Fruit fly (Drosophila melanogaster) whole organism, prepupa: ENCODE results near the gene CG11596.

Experiments
- Blimp-1 ChIP-seq: fragments of 200-800 bp; sonication (Bioruptor generic); optimal IDR thresholded peaks from 3 replicates; lab custom pipeline; 2017; ENCODE audit warnings: missing biosample characterization, missing genetic modification characterization, mild to moderate bottlenecking, moderate library complexity, missing genetic modification reagents
- CG10631 ChIP-seq: fragments of 200-800 bp; sonication (Bioruptor generic); optimal IDR thresholded peaks from 2 replicates; lab custom pipeline; 2016; ENCODE audit warnings: missing biosample characterization, missing genetic modification characterization
- CG10669 ChIP-seq: fragments of 200-800 bp; sonication (Bioruptor generic); optimal IDR thresholded peaks from 3 replicates; lab custom pipeline; 2018; ENCODE audit warnings: missing biosample characterization, mild to moderate bottlenecking, missing genetic modification characterization, moderate library complexity
- CG11294 ChIP-seq: fragments of 200-800 bp; sonication (Bioruptor generic); IDR thresholded peaks from 2 replicates; pipeline ENCODE4 v1.3.6; 2022; ENCODE audit warnings: missing biosample characterization, missing genetic modification characterization
- CG11762 ChIP-seq: fragments of 200-800 bp; sonication (Bioruptor generic); optimal IDR thresholded peaks from 3 replicates; lab custom pipeline; 2016; ENCODE audit warnings: missing biosample characterization, missing genetic modification characterization; ENCODE audit not compliant: insufficient read depth
- CG11902 ChIP-seq: fragments of 200-800 bp; sonication (Bioruptor generic); optimal IDR thresholded peaks from 3 replicates; lab custom pipeline; 2016; ENCODE audit warnings: missing biosample characterization, missing genetic modification characterization
- CG15336 ChIP-seq: fragments of 200-800 bp; sonication (Bioruptor generic); IDR thresholded peaks from 2 replicates; pipeline ENCODE4 v1.3.6; 2022; ENCODE audit warnings: missing biosample characterization, missing genetic modification characterization
- CG1621 ChIP-seq: fragments of 200-800 bp; sonication (Bioruptor generic); optimal IDR thresholded peaks from 3 replicates; lab custom pipeline; 2018; ENCODE audit warnings: missing biosample characterization, mild to moderate bottlenecking, missing genetic modification characterization
- CG16779 ChIP-seq: fragments of 200-800 bp; sonication (Bioruptor generic); optimal IDR thresholded peaks from 3 replicates; lab custom pipeline; 2017; ENCODE audit warnings: missing biosample characterization, mild to moderate bottlenecking, missing genetic modification characterization
- CG3032 ChIP-seq: fragments of 200-800 bp; optimal IDR thresholded peaks from 2 replicates; lab custom pipeline; 2019; ENCODE audit warnings: missing biosample characterization, mild to moderate bottlenecking, missing genetic modification characterization, moderate library complexity
- CG32006 ChIP-seq: fragments of 200-800 bp; sonication (Bioruptor generic); optimal IDR thresholded peaks from 3 replicates; lab custom pipeline; 2017; ENCODE audit warnings: missing biosample characterization, mild to moderate bottlenecking, missing genetic modification characterization
- CG34406 ChIP-seq: fragments of 200-800 bp; sonication (Bioruptor generic); optimal IDR thresholded peaks from 3 replicates; lab custom pipeline; 2016; ENCODE audit warnings: missing biosample characterization, missing genetic modification characterization
- CG3919 ChIP-seq: fragments of 200-800 bp; sonication (Bioruptor generic); optimal IDR thresholded peaks from 3 replicates; lab custom pipeline; 2016; ENCODE audit warnings: missing biosample characterization, missing genetic modification characterization
- CG4318 ChIP-seq: fragments of 200-800 bp; sonication (Bioruptor generic); optimal IDR thresholded peaks from 3 replicates; lab custom pipeline; 2017; ENCODE audit warnings: missing biosample characterization, mild to moderate bottlenecking, missing genetic modification characterization
- CG6163 ChIP-seq: fragments of 200-800 bp; sonication (Bioruptor generic); IDR thresholded peaks from 3 replicates; pipeline ENCODE4 v1.3.6; 2022; ENCODE audit warnings: missing biosample characterization, missing genetic modification characterization
- CG6792 ChIP-seq: fragments of 200-800 bp; sonication (Bioruptor generic); optimal IDR thresholded peaks from 3 replicates; lab custom pipeline; 2016; ENCODE audit warnings: missing biosample characterization, missing genetic modification characterization
- CG6808 ChIP-seq: fragments of 200-800 bp; sonication (Bioruptor generic); optimal IDR thresholded peaks from 3 replicates; lab custom pipeline; 2017; ENCODE audit warnings: missing biosample characterization, missing genetic modification characterization, mild to moderate bottlenecking, moderate library complexity, missing genetic modification reagents
- CG6854 ChIP-seq: fragments of 200-800 bp; sonication (Bioruptor generic); optimal IDR thresholded peaks from 2 replicates; lab custom pipeline; 2017; ENCODE audit warnings: missing biosample characterization, mild to moderate bottlenecking, missing genetic modification characterization
- CG8319 ChIP-seq: fragments of 200-800 bp; sonication (Bioruptor generic); optimal IDR thresholded peaks from 3 replicates; lab custom pipeline; 2016; ENCODE audit warnings: missing biosample characterization, missing genetic modification characterization
- CG8632 ChIP-seq: fragments of 200-800 bp; sonication (Bioruptor generic); optimal IDR thresholded peaks from 3 replicates; lab custom pipeline; 2016; ENCODE audit warnings: missing biosample characterization, missing genetic modification characterization
- CG9139 ChIP-seq: fragments of 200-800 bp; sonication (Bioruptor generic); optimal IDR thresholded peaks from 3 replicates; lab custom pipeline; 2017; ENCODE audit warnings: missing biosample characterization, mild to moderate bottlenecking, missing genetic modification characterization
- Eip75B ChIP-seq: fragments of 200-800 bp; sonication (Bioruptor generic); optimal IDR thresholded peaks from 3 replicates; lab custom pipeline; 2016; ENCODE audit warnings: missing biosample characterization, missing genetic modification characterization
- Eip78C ChIP-seq: fragments of 200-800 bp; sonication (Bioruptor generic); peaks from one replicate; lab custom pipeline; 2016; ENCODE audit warnings: missing biosample characterization, missing genetic modification characterization
- Eip93F ChIP-seq: fragments of 200-800 bp; sonication (Bioruptor generic); optimal IDR thresholded peaks from 2 replicates; lab custom pipeline; 2016; ENCODE audit warnings: missing biosample characterization, mild to moderate bottlenecking, missing genetic modification characterization
- Gug ChIP-seq: fragments of 200-800 bp; sonication (Bioruptor generic); IDR thresholded peaks from 2 replicates; pipeline ENCODE4 v1.3.6; 2022; ENCODE audit warnings: missing biosample characterization, missing genetic modification characterization
- Hr38 ChIP-seq: sonication (Bioruptor generic); optimal IDR thresholded peaks from 2 replicates; lab custom pipeline; 2016; ENCODE audit warnings: missing biosample characterization, missing genetic modification characterization
- Hr39 ChIP-seq: fragments of 200-800 bp; sonication (Bioruptor generic); optimal IDR thresholded peaks from 2 replicates; lab custom pipeline; 2016; ENCODE audit warnings: missing biosample characterization, missing genetic modification characterization
- Hr4 ChIP-seq: fragments of 200-800 bp; sonication (Bioruptor generic); optimal IDR thresholded peaks from 3 replicates; lab custom pipeline; 2016; ENCODE audit warnings: missing biosample characterization, missing genetic modification characterization
- Lpt ChIP-seq: fragments of 200-800 bp; sonication (Bioruptor generic); optimal IDR thresholded peaks from 3 replicates; lab custom pipeline; 2016; ENCODE audit warnings: missing biosample characterization, missing genetic modification characterization
- OdsH ChIP-seq: fragments of 200-800 bp; sonication (Bioruptor generic); optimal IDR thresholded peaks from 3 replicates; lab custom pipeline; 2016; ENCODE audit warnings: missing biosample characterization, missing genetic modification characterization
- Smox ChIP-seq: fragments of 200-800 bp; sonication (Bioruptor generic); optimal IDR thresholded peaks from 3 replicates; lab custom pipeline; 2016; ENCODE audit warnings: missing biosample characterization, missing genetic modification characterization
- Sox14 ChIP-seq: fragments of 200-800 bp; sonication (Bioruptor generic); optimal IDR thresholded peaks from 3 replicates; lab custom pipeline; 2016; ENCODE audit warnings: missing biosample characterization, missing genetic modification characterization
- Sox15 ChIP-seq: fragments of 200-800 bp; sonication (Bioruptor generic); optimal IDR thresholded peaks from 3 replicates; lab custom pipeline; 2016; ENCODE audit warnings: missing biosample characterization, missing genetic modification characterization
- achi ChIP-seq: fragments of 200-800 bp; sonication (Bioruptor generic); optimal IDR thresholded peaks from 3 replicates; lab custom pipeline; 2016; ENCODE audit warnings: missing biosample characterization, missing genetic modification characterization
- acj6 ChIP-seq: fragments of 200-800 bp; sonication (Bioruptor generic); optimal IDR thresholded peaks from 3 replicates; lab custom pipeline; 2016; ENCODE audit warnings: missing biosample characterization, missing genetic modification characterization
- dac ChIP-seq: fragments of 200-800 bp; sonication (Bioruptor generic); optimal IDR thresholded peaks from 2 replicates; lab custom pipeline; 2017; ENCODE audit warnings: missing biosample characterization, mild to moderate bottlenecking, missing genetic modification characterization
- dsx ChIP-seq: fragments of 200-800 bp; optimal IDR thresholded peaks from 3 replicates; lab custom pipeline; 2019; ENCODE audit warnings: missing biosample characterization, mild to moderate bottlenecking, missing genetic modification characterization, moderate library complexity; ENCODE audit not compliant: poor library complexity, severe bottlenecking
- eg ChIP-seq: fragments of 200-800 bp; sonication (Bioruptor generic); IDR thresholded peaks from 3 replicates; pipeline ENCODE4 v1.3.6; 2022; ENCODE audit warnings: missing biosample characterization, missing genetic modification characterization
- esn ChIP-seq: fragments of 200-800 bp; sonication (Bioruptor generic); optimal IDR thresholded peaks from 2 replicates; lab custom pipeline; 2016; ENCODE audit warnings: missing biosample characterization, mild to moderate bottlenecking, missing genetic modification characterization, moderate library complexity
- fd59A ChIP-seq: fragments of 200-800 bp; sonication (Bioruptor generic); optimal IDR thresholded peaks from 2 replicates; lab custom pipeline; 2017; ENCODE audit warnings: missing biosample characterization, mild to moderate bottlenecking, missing genetic modification characterization, missing genetic modification reagents
- fd85E ChIP-seq: fragments of 200-800 bp; sonication (Bioruptor generic); optimal IDR thresholded peaks from 3 replicates; lab custom pipeline; 2016; ENCODE audit warnings: missing biosample characterization, missing genetic modification characterization
- fkh ChIP-seq: fragments of 200-800 bp; sonication (Bioruptor generic); optimal IDR thresholded peaks from 3 replicates; lab custom pipeline; 2017; ENCODE audit warnings: missing biosample characterization, mild to moderate bottlenecking, missing genetic modification characterization, moderate library complexity
- lz ChIP-seq: fragments of 200-800 bp; sonication (Bioruptor generic); optimal IDR thresholded peaks from 3 replicates; lab custom pipeline; 2016; ENCODE audit warnings: missing biosample characterization, missing genetic modification characterization
- salr ChIP-seq, 2 experiments: fragments of 200-800 bp; sonication (Bioruptor generic); optimal IDR thresholded peaks; 3 replicates each; lab custom pipeline; 2016 to 2018; ENCODE audit warnings: missing biosample characterization in 2 of 2, missing genetic modification characterization in 2 of 2, mild to moderate bottlenecking in 1 of 2
- svp ChIP-seq: fragments of 200-800 bp; sonication (Bioruptor generic); peaks from one replicate; lab custom pipeline; 2016; ENCODE audit warnings: missing biosample characterization, missing genetic modification characterization
- topi ChIP-seq: fragments of 200-800 bp; sonication (Bioruptor generic); optimal IDR thresholded peaks from 3 replicates; lab custom pipeline; 2016; ENCODE audit warnings: missing biosample characterization, missing genetic modification characterization
- vri ChIP-seq: fragments of 200-800 bp; sonication (Bioruptor generic); optimal IDR thresholded peaks from 3 replicates; lab custom pipeline; 2016; ENCODE audit warnings: missing biosample characterization, mild to moderate bottlenecking, missing genetic modification characterization

Gene CG11596

dm6 chrX:1927473-1928306 lies at the start of gene CG11596:
CG11596 (plus strand) TSS chrX:1927683.
- TF ChIP-seq dsx (GFP tag; lab: Kevin White, UChicago) (peak; percentile 34), CG34406 (GFP tag; lab: Kevin White, UChicago) (no peak), esn (GFP tag; lab: Kevin White, UChicago) (peak; percentile 16), eg (0 out of 3 replicates have a peak, but pooled peaks have one; percentile 23), fkh (peak; percentile 58), CG1621 (tag; lab: Kevin White, UChicago) (peak; percentile 89), dac (no peak), svp (GFP tag; lab: Kevin White, UChicago) (peak; percentile 62)

- TF ChIP-seq Hr39 (GFP tag; lab: Kevin White, UChicago) (peak; percentile 69), CG16779 (no peak), CG1621 (tag; lab: Kevin White, UChicago) (peak; percentile 45), CG11902 (GFP tag; lab: Kevin White, UChicago) (no peak), OdsH (GFP tag; lab: Kevin White, UChicago) (no peak), vri (GFP tag; lab: Kevin White, UChicago) (no peak), Sox15 (GFP tag; lab: Kevin White, UChicago) (peak; percentile 63), CG34406 (GFP tag; lab: Kevin White, UChicago) (peak; percentile 41), CG8319 (GFP tag; lab: Kevin White, UChicago) (no peak), Gug (peak; percentile 42), acj6 (GFP tag; lab: Kevin White, UChicago) (peak; percentile 53), fd85E (no peak), CG4318 (GFP tag; lab: Kevin White, UChicago) (no peak), CG3032 (tag; lab: Kevin White, UChicago) (peak; percentile 21), Lpt (GFP tag; lab: Kevin White, UChicago) (peak; percentile 42), esn (GFP tag; lab: Kevin White, UChicago) (peak; percentile 69), fkh (no peak), CG10669 (no peak), Hr4 (GFP tag; lab: Kevin White, UChicago) (no peak), topi (peak; percentile 71), Eip75B (no peak), salr (GFP tag; optimal IDR thresholded peaks at IDR 0.05; lab: Kevin White, UChicago) (no peak), Eip93F (no peak), CG15336 (GFP tag; lab: Robert Waterston, UW) (peak; percentile 53), dsx (GFP tag; lab: Kevin White, UChicago) (peak; percentile 17), CG32006 (GFP tag; lab: Kevin White, UChicago) (no peak), CG3919 (GFP tag; lab: Kevin White, UChicago) (peak; percentile 65), CG6792 (peak; percentile 35), Hr38 (GFP tag; lab: Kevin White, UChicago) (no peak), CG6163 (GFP tag; lab: Robert Waterston, UW) (peak; percentile 66), achi (GFP tag; lab: Kevin White, UChicago) (peak; percentile 54), Smox (GFP tag; lab: Kevin White, UChicago) (peak; percentile 64), svp (GFP tag; lab: Kevin White, UChicago) (peak; percentile 96), Sox14 (GFP tag; lab: Kevin White, UChicago) (peak; percentile 55), Blimp-1 (GFP tag; lab: Kevin White, UChicago) (no peak), Eip78C (GFP tag; lab: Kevin White, UChicago) (peak; percentile 78), CG11762 (GFP tag; lab: Kevin White, UChicago) (peak; percentile 35), CG6808 (no peak), CG6854 (GFP tag; lab: Kevin White, UChicago) (peak; percentile 20), CG8632 (no peak), CG11294 (0 out of 2 replicates have a peak, but pooled peaks have one; percentile 44), CG10631 (GFP tag; lab: Kevin White, UChicago) (no peak), lz (GFP tag; lab: Kevin White, UChicago) (peak; percentile 64), CG9139 (GFP tag; lab: Kevin White, UChicago) (no peak), eg (peak; percentile 79), fd59A (no peak)
Measured at dm6 chrX:1879606-1880110, 47.8 kb upstream of the CG11596 start, which contains the start of gene CG14818. CG14818 (minus strand) TSS chrX:1879774.
